Fruit fly (Drosophila melanogaster) whole organism, embryonic: ENCODE results near the gene SpdS.

Experiments used
- Abd-B ChIP-seq: fragments of 200-800 bp; sonication (Bioruptor generic); optimal IDR thresholded peaks from 2 replicates; lab custom pipeline; 2018; ENCODE audit warnings: missing biosample characterization, mild to moderate bottlenecking, missing genetic modification characterization, moderate library complexity
- Antp ChIP-seq: fragments of 200-800 bp; sonication (Bioruptor generic); optimal IDR thresholded peaks from 3 replicates; lab custom pipeline; 2016; ENCODE audit warnings: missing biosample characterization, missing genetic modification characterization
- Awh ChIP-seq: fragments of 200-800 bp; sonication (Bioruptor generic); IDR thresholded peaks from 2 replicates; pipeline ENCODE4, ENCODE4 v1.3.6; 2022; ENCODE audit warnings: missing biosample characterization, missing genetic modification characterization
- Bteb2 ChIP-seq: fragments of 200-800 bp; sonication (Bioruptor generic); optimal IDR thresholded peaks from 2 replicates; lab custom pipeline; 2016; ENCODE audit warnings: missing biosample characterization, missing genetic modification characterization
- CG10654 ChIP-seq: fragments of 200-800 bp; sonication (Bioruptor generic); optimal IDR thresholded peaks from 2 replicates; lab custom pipeline; 2016; ENCODE audit warnings: missing biosample characterization, missing genetic modification characterization
- CG11093 ChIP-seq: fragments of 200-800 bp; sonication (Bioruptor generic); IDR thresholded peaks from 3 replicates; pipeline ENCODE4 v1.3.6; 2022; ENCODE audit warnings: missing biosample characterization, missing genetic modification characterization
- CG12155 ChIP-seq: fragments of 200-800 bp; sonication (Bioruptor generic); optimal IDR thresholded peaks from 3 replicates; lab custom pipeline; 2016; ENCODE audit warnings: missing biosample characterization, missing genetic modification characterization
- CG12219 ChIP-seq: fragments of 200-800 bp; sonication (Bioruptor generic); optimal IDR thresholded peaks from 3 replicates; lab custom pipeline; 2018; ENCODE audit warnings: missing biosample characterization, mild to moderate bottlenecking, missing genetic modification characterization
- CG12299 ChIP-seq: fragments of 200-800 bp; sonication (Bioruptor generic); optimal IDR thresholded peaks from 2 replicates; lab custom pipeline; 2018; ENCODE audit warnings: missing biosample characterization, mild to moderate bottlenecking, missing genetic modification characterization
- CG13424 ChIP-seq: fragments of 200-800 bp; sonication (Bioruptor generic); optimal IDR thresholded peaks from 2 replicates; lab custom pipeline; 2019; ENCODE audit warnings: missing biosample characterization, mild to moderate bottlenecking, missing genetic modification characterization, moderate library complexity
- CG14441 ChIP-seq: fragments of 200-800 bp; sonication (Bioruptor generic); IDR thresholded peaks from 2 replicates; pipeline ENCODE4 v1.3.6; 2022; ENCODE audit warnings: missing biosample characterization, missing genetic modification characterization
- CG15073 ChIP-seq: fragments of 200-800 bp; sonication (Bioruptor generic); optimal IDR thresholded peaks from 2 replicates; lab custom pipeline; 2016; ENCODE audit warnings: missing biosample characterization, missing genetic modification characterization
- CG16815 ChIP-seq: fragments of 200-800 bp; sonication (Bioruptor generic); optimal IDR thresholded peaks from 3 replicates; lab custom pipeline; 2017; ENCODE audit warnings: missing biosample characterization, mild to moderate bottlenecking, missing genetic modification characterization
- CG17612 ChIP-seq: fragments of 200-800 bp; sonication (Bioruptor generic); IDR thresholded peaks from 2 replicates; pipeline ENCODE4 v1.3.6; 2022; ENCODE audit warnings: missing biosample characterization, missing genetic modification characterization
- CG18764 ChIP-seq: fragments of 200-800 bp; sonication (Bioruptor generic); optimal IDR thresholded peaks from 3 replicates; lab custom pipeline; 2016; ENCODE audit warnings: missing biosample characterization, missing genetic modification characterization
- CG2889 ChIP-seq: fragments of 200-800 bp; sonication (Bioruptor generic); IDR thresholded peaks from 3 replicates; pipeline ENCODE4 v1.3.6; 2022; ENCODE audit warnings: missing biosample characterization, missing genetic modification characterization
- CG30431 ChIP-seq: fragments of 200-800 bp; sonication (Bioruptor generic); optimal IDR thresholded peaks from 2 replicates; lab custom pipeline; 2017; ENCODE audit warnings: missing biosample characterization, missing genetic modification characterization
- CG4282 ChIP-seq: fragments of 200-800 bp; sonication (Bioruptor generic); optimal IDR thresholded peaks from 2 replicates; lab custom pipeline; 2016; ENCODE audit warnings: missing biosample characterization, missing genetic modification characterization
- CG6654 ChIP-seq: fragments of 200-800 bp; sonication (Bioruptor generic); optimal IDR thresholded peaks from 2 replicates; lab custom pipeline; 2017; ENCODE audit warnings: missing biosample characterization, mild to moderate bottlenecking, missing genetic modification characterization
- CG7987 ChIP-seq: fragments of 200-800 bp; sonication (Bioruptor generic); optimal IDR thresholded peaks from 2 replicates; lab custom pipeline; 2018; ENCODE audit warnings: missing biosample characterization, mild to moderate bottlenecking, missing genetic modification characterization, moderate library complexity
- CG8478 ChIP-seq: fragments of >200 bp; optimal IDR thresholded peaks from 2 replicates; lab custom pipeline; 2018
- CG9609 ChIP-seq: fragments of 200-800 bp; sonication (Bioruptor generic); optimal IDR thresholded peaks from 3 replicates; lab custom pipeline; 2016; ENCODE audit warnings: missing biosample characterization, missing genetic modification characterization
- CG9932 ChIP-seq: fragments of 200-800 bp; sonication (Bioruptor generic); IDR thresholded peaks from 2 replicates; pipeline ENCODE4 v1.3.6; 2022; ENCODE audit warnings: missing biosample characterization, missing genetic modification characterization
- D19A ChIP-seq: fragments of 200-800 bp; optimal IDR thresholded peaks from 3 replicates; lab custom pipeline; 2019; ENCODE audit warnings: missing biosample characterization, mild to moderate bottlenecking, missing genetic modification characterization, moderate library complexity
- Elba2 ChIP-seq: fragments of 200-800 bp; sonication (Bioruptor generic); optimal IDR thresholded peaks from 3 replicates; lab custom pipeline; 2016; ENCODE audit warnings: missing biosample characterization, missing genetic modification characterization
- HHEX ChIP-seq: fragments of 200-800 bp; sonication (Bioruptor generic); optimal IDR thresholded peaks from 3 replicates; lab custom pipeline; 2017; ENCODE audit warnings: missing biosample characterization, mild to moderate bottlenecking, missing genetic modification characterization, missing genetic modification reagents
- Hmr ChIP-seq: fragments of 200-800 bp; sonication (Bioruptor generic); optimal IDR thresholded peaks from 3 replicates; lab custom pipeline; 2017; ENCODE audit warnings: mild to moderate bottlenecking, missing biosample characterization, missing genetic modification reagents, missing genetic modification characterization
- Lhr ChIP-seq: fragments of 200-800 bp; sonication (Bioruptor generic); optimal IDR thresholded peaks from 3 replicates; lab custom pipeline; 2017; ENCODE audit warnings: mild to moderate bottlenecking, missing biosample characterization, missing genetic modification reagents, missing genetic modification characterization
- Med ChIP-seq: fragments of 200-800 bp; sonication (Bioruptor generic); peaks from one replicate; lab custom pipeline; 2016; ENCODE audit warnings: missing biosample characterization, missing genetic modification characterization, mild to moderate bottlenecking, inconsistent platforms, moderate library complexity
- Meics ChIP-seq: fragments of 200-800 bp; sonication (Bioruptor generic); optimal IDR thresholded peaks from 2 replicates; lab custom pipeline; 2017; ENCODE audit warnings: missing biosample characterization, mild to moderate bottlenecking, missing genetic modification characterization
- NC2β ChIP-seq: fragments of 200-800 bp; sonication (Bioruptor generic); optimal IDR thresholded peaks from 2 replicates; lab custom pipeline; 2016; ENCODE audit warnings: missing biosample characterization, missing genetic modification characterization
- Six4 ChIP-seq: fragments of 200-800 bp; sonication (Bioruptor generic); optimal IDR thresholded peaks from 2 replicates; lab custom pipeline; 2016; ENCODE audit warnings: missing biosample characterization, missing genetic modification characterization
- Sox102F ChIP-seq: fragments of 200-800 bp; sonication (Bioruptor generic); optimal IDR thresholded peaks from 2 replicates; lab custom pipeline; 2018; ENCODE audit warnings: missing biosample characterization, mild to moderate bottlenecking, missing genetic modification characterization, moderate library complexity
- Sry-β ChIP-seq: fragments of 200-800 bp; sonication (Bioruptor generic); optimal IDR thresholded peaks from 2 replicates; lab custom pipeline; 2018; ENCODE audit warnings: missing biosample characterization, mild to moderate bottlenecking, missing genetic modification characterization, moderate library complexity
- Taf1 ChIP-seq: fragments of 200-800 bp; sonication (Bioruptor generic); IDR thresholded peaks from 2 replicates; pipeline ENCODE4 v1.3.6; 2022; ENCODE audit warnings: missing biosample characterization, missing genetic modification characterization
- YL-1 ChIP-seq: fragments of 200-800 bp; sonication (Bioruptor generic); optimal IDR thresholded peaks from 3 replicates; lab custom pipeline; 2017; ENCODE audit warnings: missing biosample characterization, mild to moderate bottlenecking, missing genetic modification characterization
- ac ChIP-seq: fragments of 200-800 bp; sonication (Bioruptor generic); optimal IDR thresholded peaks from 3 replicates; lab custom pipeline; 2017; ENCODE audit warnings: missing biosample characterization, mild to moderate bottlenecking, missing genetic modification characterization
- ato ChIP-seq: fragments of 200-800 bp; sonication (Bioruptor generic); IDR thresholded peaks from 2 replicates; pipeline ENCODE4 v1.3.6; 2022; ENCODE audit warnings: missing biosample characterization, missing genetic modification characterization; ENCODE audit not compliant: partially characterized antibody
- dmrt11E ChIP-seq: fragments of 200-800 bp; sonication (Bioruptor generic); optimal IDR thresholded peaks from 3 replicates; lab custom pipeline; 2018; ENCODE audit warnings: missing biosample characterization, mild to moderate bottlenecking, missing genetic modification characterization, moderate library complexity
- gt ChIP-seq: fragments of 200-800 bp; sonication (Bioruptor generic); IDR thresholded peaks from 2 replicates; pipeline ENCODE4 v1.3.6; 2022; ENCODE audit warnings: missing biosample characterization, missing genetic modification characterization
- her ChIP-seq: fragments of 200-800 bp; sonication (Bioruptor generic); optimal IDR thresholded peaks from 2 replicates; lab custom pipeline; 2016; ENCODE audit warnings: missing biosample characterization, missing genetic modification characterization
- jing ChIP-seq: fragments of 200-800 bp; sonication (Bioruptor generic); optimal IDR thresholded peaks from 2 replicates; lab custom pipeline; 2018; ENCODE audit warnings: missing biosample characterization, mild to moderate bottlenecking, missing genetic modification characterization
- lmd ChIP-seq: fragments of 200-800 bp; sonication (Bioruptor generic); IDR thresholded peaks from 2 replicates; pipeline ENCODE4 v1.3.6; 2022; ENCODE audit warnings: missing biosample characterization, missing genetic modification characterization
- luna ChIP-seq: fragments of 200-800 bp; sonication (Bioruptor generic); optimal IDR thresholded peaks from 2 replicates; lab custom pipeline; 2016; ENCODE audit warnings: missing biosample characterization, missing genetic modification characterization
- nmo ChIP-seq: fragments of 200-800 bp; sonication (Bioruptor generic); optimal IDR thresholded peaks from 2 replicates; lab custom pipeline; 2018; ENCODE audit warnings: missing biosample characterization, mild to moderate bottlenecking, missing genetic modification characterization, moderate library complexity
- pb ChIP-seq: fragments of 200-800 bp; sonication (Bioruptor generic); optimal IDR thresholded peaks from 3 replicates; lab custom pipeline; 2016; ENCODE audit warnings: missing biosample characterization, missing genetic modification characterization
- ranshi ChIP-seq: fragments of 200-800 bp; sonication (Bioruptor generic); IDR thresholded peaks from 2 replicates; pipeline ENCODE4 v1.3.6; 2022; ENCODE audit warnings: missing biosample characterization, missing genetic modification characterization
- sim ChIP-seq: fragments of 200-800 bp; sonication (Bioruptor generic); IDR thresholded peaks from 2 replicates; pipeline ENCODE4 v1.3.6; 2022; ENCODE audit warnings: missing biosample characterization, missing genetic modification characterization
- stc ChIP-seq: fragments of 200-800 bp; sonication (Bioruptor generic); IDR thresholded peaks from 2 replicates; pipeline ENCODE4 v1.3.6; 2022; ENCODE audit warnings: missing biosample characterization, missing genetic modification characterization
- tap ChIP-seq: fragments of 200-800 bp; optimal IDR thresholded peaks from 3 replicates; lab custom pipeline; 2019; ENCODE audit warnings: missing biosample characterization, mild to moderate bottlenecking, missing genetic modification characterization, moderate library complexity
- ttk ChIP-seq: fragments of 200-800 bp; sonication (Bioruptor generic); IDR thresholded peaks from 2 replicates; pipeline ENCODE4 v2.1.2; 2022; ENCODE audit warnings: missing biosample characterization, missing genetic modification characterization

The SpdS gene

dm6 chr3R:9613124-9613523 lies 18.3 kb upstream of the SpdS start (continued):
- TF ChIP-seq Six4 (GFP tag; lab: Kevin White, UChicago) (peak; percentile 37), her (GFP tag; lab: Kevin White, UChicago) (peak; percentile 12), tap (tag; lab: Kevin White, UChicago) (peak; percentile 20), Elba2 (GFP tag; lab: Kevin White, UChicago) (no peak), CG11093 (GFP tag; lab: Robert Waterston, UW) (no peak), CG15073 (GFP tag; lab: Kevin White, UChicago) (no peak), Antp (GFP tag; lab: Kevin White, UChicago) (peak; percentile 58), CG13424 (tag; lab: Kevin White, UChicago) (peak; percentile 20), CG7987 (peak; percentile 20), HHEX (GFP tag; lab: Kevin White, UChicago) (peak; percentile 62), Meics (GFP tag; lab: Kevin White, UChicago) (peak; percentile 69), CG10654 (peak; percentile 43), CG12155 (GFP tag; lab: Kevin White, UChicago) (peak; percentile 22), CG14441 (GFP tag; lab: Robert Waterston, UW) (peak; percentile 66), CG30431 (GFP tag; lab: Kevin White, UChicago) (peak; percentile 33), ato (GFP tag; lab: Robert Waterston, UW) (no peak)

- TF ChIP-seq CG4282 (GFP tag; lab: Kevin White, UChicago) (no peak), Awh (GFP tag; lab: Robert Waterston, UW) (peak; percentile 80), YL-1 (GFP tag; lab: Kevin White, UChicago) (no peak), Bteb2 (GFP tag; lab: Kevin White, UChicago) (peak; percentile 33), Taf1 (GFP tag; lab: Robert Waterston, UW) (peak; percentile 40; the same call in 1 of the 2 replicates), stc (GFP tag; lab: Robert Waterston, UW) (peak; percentile 77), CG18764 (peak; percentile 66), Med (GFP tag; lab: Kevin White, UChicago) (peak; percentile 95), Lhr (GFP tag; lab: Kevin White, UChicago) (peak; percentile 25), CG12219 (GFP tag; lab: Kevin White, UChicago) (peak; percentile 69), CG16815 (GFP tag; lab: Kevin White, UChicago) (peak; percentile 56), nmo (GFP tag; lab: Kevin White, UChicago) (peak; percentile 81), ac (GFP tag; lab: Kevin White, UChicago) (peak; percentile 25), CG9609 (GFP tag; lab: Kevin White, UChicago) (peak; percentile 70), D19A (tag; lab: Kevin White, UChicago) (peak; percentile 8), gt (GFP tag; lab: Robert Waterston, UW) (peak; percentile 50), luna (GFP tag; lab: Kevin White, UChicago) (no peak), ranshi (GFP tag; lab: Robert Waterston, UW) (peak; percentile 74), CG9932 (GFP tag; lab: Robert Waterston, UW) (peak; percentile 44; the same call in 1 of the 2 replicates), CG12299 (tag; lab: Kevin White, UChicago) (no peak), ttk (peak; percentile 87), Hmr (GFP tag; lab: Kevin White, UChicago) (peak; percentile 48), CG8478 (no peak), NC2β (GFP tag; lab: Kevin White, UChicago) (peak; percentile 71), CG17612 (0 out of 2 replicates have a peak, but pooled peaks have one; percentile 33), pb (GFP tag; lab: Kevin White, UChicago) (peak; percentile 42), CG2889 (GFP tag; lab: Robert Waterston, UW) (peak; percentile 70; the same call in 2 of the 3 replicates), dmrt11E (tag; lab: Kevin White, UChicago) (peak; percentile 66), Sry-β (GFP tag; lab: Kevin White, UChicago) (no peak), Sox102F (GFP tag; lab: Kevin White, UChicago) (peak; percentile 86), jing (GFP tag; lab: Kevin White, UChicago) (peak; percentile 64), lmd (peak; percentile 84), Abd-B (peak; percentile 66), CG6654 (GFP tag; lab: Kevin White, UChicago) (peak; percentile 56), sim (GFP tag; lab: Robert Waterston, UW) (peak; percentile 45; the same call in 1 of the 2 replicates)
Observed at dm6 chr3R:9618331-9618730, 13.1 kb upstream of the SpdS start.
